Fruit fly (Drosophila melanogaster): ENCODE data around the gene rump.

rump gene

DNA sequence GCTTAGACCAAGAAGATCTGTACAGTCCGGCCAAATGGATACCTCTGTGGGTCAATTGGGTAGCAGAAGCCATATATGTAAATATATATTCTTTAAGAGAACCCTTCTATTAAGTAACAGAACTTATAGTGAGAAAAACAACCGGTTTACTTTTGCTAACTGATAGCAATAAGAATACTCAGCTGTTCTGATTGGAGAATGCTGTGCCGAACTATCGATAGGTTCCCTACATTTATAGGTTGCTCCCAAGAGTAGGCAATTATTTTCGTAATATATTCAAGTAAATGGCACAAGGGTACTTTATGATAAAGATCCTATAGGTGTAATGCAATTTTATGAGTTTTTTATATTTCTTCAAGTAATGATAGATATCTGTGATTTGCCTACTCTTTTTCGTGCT is 53.8 kb downstream of the rump start, which contains the start of gene GstZ1 (continued):
- TF ChIP-seq chinmo (GFP tag; IDR thresholded peaks at IDR 0.05; ENCODE audit: partially characterized antibody) (peak; percentile 88; the same call in 3 of the 4 replicates), Ssrp (tag; optimal IDR thresholded peaks at IDR 0.05) (no peak), bowl (GFP tag; IDR thresholded peaks at IDR 0.05) (no peak), ase (GFP tag; IDR thresholded peaks at IDR 0.05) (no peak), CG32532 (GFP tag; IDR thresholded peaks at IDR 0.05) (no peak), CG4617 (GFP tag; optimal IDR thresholded peaks at IDR 0.05; ENCODE audit: borderline replicate concordance) (no peak), toy (GFP tag; IDR thresholded peaks at IDR 0.05) (no peak)
